Fruit fly (Drosophila melanogaster) whole organism, embryonic: Measurements from ENCODE around the gene Vps26.

Experiments used
- B-H1 ChIP-seq: fragments of 200-800 bp; sonication (Bioruptor generic); IDR thresholded peaks from 3 replicates; pipeline ENCODE4 v1.3.6; 2022; ENCODE audit warnings: missing biosample characterization, missing genetic modification characterization
- B-H2 ChIP-seq: fragments of 200-800 bp; sonication (Bioruptor generic); optimal IDR thresholded peaks from 2 replicates; lab custom pipeline; 2018; ENCODE audit warnings: missing biosample characterization, mild to moderate bottlenecking, missing genetic modification characterization
- Blimp-1 ChIP-seq: fragments of 200-800 bp; sonication (Bioruptor generic); optimal IDR thresholded peaks from 3 replicates; lab custom pipeline; 2018; ENCODE audit warnings: missing biosample characterization, missing genetic modification characterization, mild to moderate bottlenecking, moderate library complexity, missing genetic modification reagents
- CG10274 ChIP-seq: fragments of 200-800 bp; sonication (Bioruptor generic); optimal IDR thresholded peaks from 3 replicates; lab custom pipeline; 2017; ENCODE audit warnings: missing biosample characterization, mild to moderate bottlenecking, missing genetic modification characterization
- CG10321 ChIP-seq: fragments of 200-800 bp; sonication (Bioruptor generic); IDR thresholded peaks from 2 replicates; pipeline ENCODE4 v1.3.6; 2022; ENCODE audit warnings: missing biosample characterization, missing genetic modification characterization
- CG10431 ChIP-seq: fragments of 200-800 bp; sonication (Bioruptor generic); optimal IDR thresholded peaks from 3 replicates; lab custom pipeline; 2018; ENCODE audit warnings: missing biosample characterization, mild to moderate bottlenecking, missing genetic modification characterization
- CG10462 ChIP-seq: fragments of 200-800 bp; sonication (Bioruptor generic); optimal IDR thresholded peaks from 2 replicates; lab custom pipeline; 2016; ENCODE audit warnings: missing biosample characterization, missing genetic modification characterization
- CG12942 ChIP-seq: fragments of 200-800 bp; sonication (Bioruptor generic); optimal IDR thresholded peaks from 3 replicates; lab custom pipeline; 2016; ENCODE audit warnings: missing biosample characterization, missing genetic modification characterization
- CG13624 ChIP-seq: fragments of 200-800 bp; sonication (Bioruptor generic); optimal IDR thresholded peaks from 2 replicates; lab custom pipeline; 2016; ENCODE audit warnings: missing biosample characterization, missing genetic modification characterization
- CG15601 ChIP-seq: fragments of 200-800 bp; sonication (Bioruptor generic); optimal IDR thresholded peaks from 3 replicates; lab custom pipeline; 2019; ENCODE audit warnings: missing biosample characterization, mild to moderate bottlenecking, missing genetic modification characterization, moderate library complexity
- CG17612 ChIP-seq: fragments of 200-800 bp; sonication (Bioruptor generic); IDR thresholded peaks from 2 replicates; pipeline ENCODE4 v1.3.6; 2022; ENCODE audit warnings: missing biosample characterization, missing genetic modification characterization
- CG17802 ChIP-seq: fragments of 200-800 bp; sonication (Bioruptor generic); optimal IDR thresholded peaks from 2 replicates; lab custom pipeline; 2018; ENCODE audit warnings: missing biosample characterization, mild to moderate bottlenecking, missing genetic modification characterization, moderate library complexity
- CG5180 ChIP-seq: fragments of 200-800 bp; sonication (Bioruptor generic); optimal IDR thresholded peaks from 3 replicates; lab custom pipeline; 2017; ENCODE audit warnings: missing biosample characterization, missing genetic modification characterization, mild to moderate bottlenecking, moderate library complexity, missing genetic modification reagents
- CG5953 ChIP-seq: fragments of 200-800 bp; sonication (Bioruptor generic); IDR thresholded peaks from 2 replicates; pipeline ENCODE4 v1.3.6; 2022; ENCODE audit warnings: missing biosample characterization, missing genetic modification characterization
- CG6689 ChIP-seq: fragments of 200-800 bp; sonication (Bioruptor generic); IDR thresholded peaks from 2 replicates; pipeline ENCODE4 v1.3.6; 2022; ENCODE audit warnings: missing biosample characterization, missing genetic modification characterization
- CG6813 ChIP-seq: fragments of 200-800 bp; sonication (Bioruptor generic); optimal IDR thresholded peaks from 2 replicates; lab custom pipeline; 2017; ENCODE audit warnings: missing biosample characterization, missing genetic modification characterization, mild to moderate bottlenecking, moderate library complexity, missing genetic modification reagents
- CG8924 ChIP-seq: fragments of 200-800 bp; optimal IDR thresholded peaks from 3 replicates; lab custom pipeline; 2019; ENCODE audit warnings: missing biosample characterization, mild to moderate bottlenecking, missing genetic modification characterization, moderate library complexity
- CG9437 ChIP-seq: fragments of 200-800 bp; sonication (Bioruptor generic); optimal IDR thresholded peaks from 2 replicates; lab custom pipeline; 2018; ENCODE audit warnings: missing biosample characterization, mild to moderate bottlenecking, missing genetic modification characterization
- CG9727 ChIP-seq: fragments of 200-800 bp; sonication (Bioruptor generic); optimal IDR thresholded peaks from 3 replicates; lab custom pipeline; 2017; ENCODE audit warnings: missing biosample characterization, mild to moderate bottlenecking, missing genetic modification characterization
- CrebB ChIP-seq: fragments of 200-800 bp; sonication (Bioruptor generic); optimal IDR thresholded peaks from 3 replicates; lab custom pipeline; 2018; ENCODE audit warnings: missing biosample characterization, mild to moderate bottlenecking, missing genetic modification characterization
- Deaf1 ChIP-seq: fragments of 200-800 bp; optimal IDR thresholded peaks from 3 replicates; lab custom pipeline; 2019; ENCODE audit warnings: missing biosample characterization, mild to moderate bottlenecking, missing genetic modification characterization, moderate library complexity
- Eip74EF ChIP-seq, 2 experiments: fragments of 200-800 bp in 1 of 2; fragments of >200 bp in 1 of 2; sonication (Bioruptor generic) in 1 of 2; optimal IDR thresholded peaks; 2 replicates each; lab custom pipeline; 2017 to 2019; ENCODE audit warnings: missing biosample characterization in 2 of 2, missing genetic modification characterization in 2 of 2, mild to moderate bottlenecking in 1 of 2, moderate library complexity in 1 of 2
- Ets65A ChIP-seq: fragments of 200-800 bp; sonication (Bioruptor generic); peaks from one replicate; lab custom pipeline; 2016; ENCODE audit warnings: missing biosample characterization, missing genetic modification characterization
- Fer1 ChIP-seq: fragments of 200-800 bp; sonication (Bioruptor generic); optimal IDR thresholded peaks from 2 replicates; lab custom pipeline; 2017; ENCODE audit warnings: missing biosample characterization, mild to moderate bottlenecking, missing genetic modification characterization
- HLHmδ ChIP-seq: fragments of 200-800 bp; sonication (Bioruptor generic); optimal IDR thresholded peaks from 2 replicates; lab custom pipeline; 2018; ENCODE audit warnings: missing biosample characterization, mild to moderate bottlenecking, missing genetic modification characterization, moderate library complexity
- Hey ChIP-seq: fragments of 200-800 bp; sonication (Bioruptor generic); optimal IDR thresholded peaks from 3 replicates; lab custom pipeline; 2018; ENCODE audit warnings: missing biosample characterization, mild to moderate bottlenecking, missing genetic modification characterization
- Oaz ChIP-seq: fragments of 200-800 bp; sonication (Bioruptor generic); IDR thresholded peaks from 2 replicates; pipeline ENCODE4 v1.3.6; 2022; ENCODE audit warnings: missing biosample characterization, missing genetic modification characterization
- Oli ChIP-seq: fragments of 200-800 bp; sonication (Bioruptor generic); optimal IDR thresholded peaks from 2 replicates; lab custom pipeline; 2018; ENCODE audit warnings: missing biosample characterization, mild to moderate bottlenecking, missing genetic modification characterization, moderate library complexity
- Ssrp ChIP-seq: fragments of 200-800 bp; sonication (Bioruptor generic); optimal IDR thresholded peaks from 2 replicates; lab custom pipeline; 2018; ENCODE audit warnings: missing biosample characterization, mild to moderate bottlenecking, missing genetic modification characterization, moderate library complexity
- bsh ChIP-seq, 2 experiments: fragments of 200-800 bp; sonication (Bioruptor generic); optimal IDR thresholded peaks; 2 replicates each; lab custom pipeline; 2017 to 2018; ENCODE audit warnings: mild to moderate bottlenecking in 2 of 2, missing biosample characterization in 2 of 2, missing genetic modification characterization in 2 of 2, moderate library complexity in 1 of 2
- chif ChIP-seq, 2 experiments: fragments of 200-800 bp; sonication (Bioruptor generic); optimal IDR thresholded peaks; 3 replicates each; lab custom pipeline; 2016; ENCODE audit warnings: missing biosample characterization in 2 of 2, missing genetic modification characterization in 2 of 2
- crol ChIP-seq: fragments of 200-800 bp; sonication (Bioruptor generic); IDR thresholded peaks from 2 replicates; pipeline ENCODE4 v1.3.6; 2022; ENCODE audit warnings: missing biosample characterization, missing genetic modification characterization
- crp ChIP-seq, 2 experiments: fragments of 200-800 bp; sonication (Bioruptor generic); optimal IDR thresholded peaks; 2 replicates in 1 of 2; 3 replicates in 1 of 2; lab custom pipeline; 2017; ENCODE audit warnings: missing biosample characterization in 2 of 2, missing genetic modification characterization in 2 of 2, mild to moderate bottlenecking in 1 of 2, moderate library complexity in 1 of 2
- cwo ChIP-seq: fragments of 200-800 bp; sonication (Bioruptor generic); optimal IDR thresholded peaks from 3 replicates; lab custom pipeline; 2017; ENCODE audit warnings: missing biosample characterization, missing genetic modification characterization, mild to moderate bottlenecking, moderate library complexity, missing genetic modification reagents
- emc ChIP-seq: fragments of 200-800 bp; sonication (Bioruptor generic); optimal IDR thresholded peaks from 2 replicates; lab custom pipeline; 2016; ENCODE audit warnings: missing biosample characterization, missing genetic modification characterization
- her ChIP-seq: fragments of 200-800 bp; sonication (Bioruptor generic); optimal IDR thresholded peaks from 2 replicates; lab custom pipeline; 2016; ENCODE audit warnings: missing biosample characterization, missing genetic modification characterization
- ind ChIP-seq: fragments of 200-800 bp; sonication (Bioruptor generic); optimal IDR thresholded peaks from 3 replicates; lab custom pipeline; 2016; ENCODE audit warnings: missing biosample characterization, missing genetic modification characterization
- lbe ChIP-seq: fragments of 200-800 bp; sonication (Bioruptor generic); optimal IDR thresholded peaks from 2 replicates; lab custom pipeline; 2016; ENCODE audit warnings: missing biosample characterization, mild to moderate bottlenecking, missing genetic modification characterization
- pnt ChIP-seq: fragments of 200-800 bp; sonication (Bioruptor generic); optimal IDR thresholded peaks from 3 replicates; lab custom pipeline; 2016; ENCODE audit warnings: missing biosample characterization, missing genetic modification characterization
- repo ChIP-seq: fragments of 200-800 bp; sonication (Bioruptor generic); optimal IDR thresholded peaks from 2 replicates; lab custom pipeline; 2016; ENCODE audit warnings: missing biosample characterization, missing genetic modification characterization
- run ChIP-seq: fragments of 200-800 bp; sonication (Bioruptor generic); optimal IDR thresholded peaks from 3 replicates; lab custom pipeline; 2018; ENCODE audit warnings: missing biosample characterization, mild to moderate bottlenecking, missing genetic modification characterization
- sim ChIP-seq: fragments of 200-800 bp; sonication (Bioruptor generic); IDR thresholded peaks from 2 replicates; pipeline ENCODE4 v1.3.6; 2022; ENCODE audit warnings: missing biosample characterization, missing genetic modification characterization
- sug ChIP-seq: fragments of 200-800 bp; optimal IDR thresholded peaks from 2 replicates; lab custom pipeline; 2019; ENCODE audit warnings: missing biosample characterization, mild to moderate bottlenecking, missing genetic modification characterization, moderate library complexity
- tgo ChIP-seq: fragments of 200-800 bp; sonication (Bioruptor generic); IDR thresholded peaks from 3 replicates; pipeline ENCODE4 v1.3.6; 2022; ENCODE audit warnings: missing biosample characterization, missing genetic modification characterization
- tup ChIP-seq: fragments of 200-800 bp; sonication (Bioruptor generic); optimal IDR thresholded peaks from 2 replicates; lab custom pipeline; 2016; ENCODE audit warnings: missing biosample characterization, mild to moderate bottlenecking, missing genetic modification characterization, moderate library complexity
- vfl ChIP-seq: fragments of 200-800 bp; sonication (Bioruptor generic); optimal IDR thresholded peaks from 2 replicates; lab custom pipeline; 2016; ENCODE audit warnings: missing biosample characterization, missing genetic modification characterization
- vnd ChIP-seq: fragments of 200-800 bp; sonication (Bioruptor generic); IDR thresholded peaks from 3 replicates; pipeline ENCODE4 v1.3.6; 2022; ENCODE audit warnings: missing biosample characterization, missing genetic modification characterization; ENCODE audit not compliant: partially characterized antibody
- vvl ChIP-seq: fragments of 200-800 bp; sonication (Bioruptor generic); IDR thresholded peaks from 2 replicates; pipeline ENCODE4 v1.3.6; 2022; ENCODE audit warnings: missing biosample characterization, missing genetic modification characterization
- zfh2 ChIP-seq: fragments of 200-800 bp; sonication (Bioruptor generic); optimal IDR thresholded peaks from 2 replicates; lab custom pipeline; 2016; ENCODE audit warnings: missing biosample characterization, missing genetic modification characterization

Vps26 gene

dm6 chrX:1842875-1843274 is 30.8 kb upstream of the Vps26 start (continued):
- TF ChIP-seq CG17802 (no peak), CG10431 (GFP tag; lab: Kevin White, UChicago) (no peak), Blimp-1 (GFP tag; lab: Kevin White, UChicago) (peak; percentile 22), Hey (peak; percentile 10), cwo (GFP tag; lab: Kevin White, UChicago) (peak; percentile 86), CG10321 (GFP tag; lab: Robert Waterston, UW) (peak; percentile 36; the same call in 1 of the 2 replicates), CrebB (no peak), crol (GFP tag; lab: Robert Waterston, UW) (peak; percentile 38), B-H2 (GFP tag; lab: Kevin White, UChicago) (no peak), CG10462 (GFP tag; lab: Kevin White, UChicago) (no peak), tgo (GFP tag; lab: Robert Waterston, UW) (peak; percentile 16; the same call in 1 of the 3 replicates), Ssrp (tag; lab: Kevin White, UChicago) (no peak), sug (tag; lab: Kevin White, UChicago) (peak; percentile 98), CG5180 (GFP tag; lab: Kevin White, UChicago) (no peak)

- TF ChIP-seq pnt (GFP tag; lab: Kevin White, UChicago) (no peak), CG12942 (peak; percentile 54), CG9727 (GFP tag; lab: Kevin White, UChicago) (peak; percentile 53), CG15601 (tag; lab: Kevin White, UChicago) (peak; percentile 14), lbe (GFP tag; lab: Kevin White, UChicago) (no peak), vvl (GFP tag; lab: Robert Waterston, UW) (peak; percentile 35), HLHmδ (GFP tag; lab: Kevin White, UChicago) (no peak), bsh (GFP tag; optimal IDR thresholded peaks at IDR 0.05; lab: Kevin White, UChicago) (peak in 1 of 2 experiments; percentile 52), CG10274 (no peak), run (tag; lab: Kevin White, UChicago) (no peak), CG5953 (GFP tag; lab: Robert Waterston, UW) (0 out of 2 replicates have a peak, but pooled peaks have one; percentile 31), CG17612 (GFP tag; lab: Robert Waterston, UW) (no peak), sim (GFP tag; lab: Robert Waterston, UW) (no peak), Eip74EF (GFP tag; optimal IDR thresholded peaks at IDR 0.05; lab: Kevin White, UChicago) (no peak), B-H1 (GFP tag; lab: Robert Waterston, UW) (peak; percentile 31; the same call in 1 of the 3 replicates), Deaf1 (no peak), emc (GFP tag; lab: Kevin White, UChicago) (no peak), CG6689 (GFP tag; lab: Robert Waterston, UW) (0 out of 2 replicates have a peak, but pooled peaks have one; percentile 7), Oli (no peak), vfl (GFP tag; lab: Kevin White, UChicago) (peak; percentile 25), CG8924 (tag; lab: Kevin White, UChicago) (no peak), zfh2 (GFP tag; lab: Kevin White, UChicago) (peak; percentile 12), CG6813 (peak; percentile 66), tup (no peak), crp (GFP tag; optimal IDR thresholded peaks at IDR 0.05; lab: Kevin White, UChicago) (no peak), Fer1 (peak; percentile 67), chif (GFP tag; optimal IDR thresholded peaks at IDR 0.05; lab: Kevin White, UChicago) (peak in 1 of 2 experiments; percentile 66), Oaz (GFP tag; lab: Robert Waterston, UW) (no peak), vnd (GFP tag; lab: Robert Waterston, UW) (no peak), Ets65A (GFP tag; lab: Kevin White, UChicago) (no peak), ind (GFP tag; lab: Kevin White, UChicago) (no peak), her (peak; percentile 74), CG13624 (peak; percentile 28), repo (GFP tag; lab: Kevin White, UChicago) (peak; percentile 27), CG9437 (GFP tag; lab: Kevin White, UChicago) (no peak)
Measured at dm6 chrX:1845413-1845951, 28.2 kb upstream of the Vps26 start.
